Worm (Caenorhabditis elegans) whole organism, young adult: Measurements from ENCODE around the gene Y55F3BR.6.

Source experiments
- B0019.2 ChIP-seq: fragments of 200-800 bp; sonication (Bioruptor generic); conservative IDR thresholded peaks from 2 replicates; pipeline ENCODE4 v1.3.6; 2022; ENCODE audit warnings: missing genetic modification reagents, missing genetic modification characterization, missing compliant biosample characterization
- C17E4.6 ChIP-seq: fragments of 200-800 bp; sonication (Bioruptor generic); IDR thresholded peaks from 2 replicates; pipeline ENCODE4 v1.3.6; 2022; ENCODE audit warnings: missing genetic modification reagents, missing genetic modification characterization, missing compliant biosample characterization
- F22D6.2 ChIP-seq: sonication (generic microtip); optimal IDR thresholded peaks from 2 replicates; lab custom pipeline; 2016; ENCODE audit warnings: mild to moderate bottlenecking, missing genetic modification characterization, missing compliant biosample characterization
- F23B12.7 ChIP-seq: sonication (generic microtip); optimal IDR thresholded peaks from 2 replicates; lab custom pipeline; 2017; ENCODE audit warnings: missing genetic modification characterization, mild to moderate bottlenecking, missing compliant biosample characterization, antibody characterized with exemption, moderate library complexity; ENCODE audit not compliant: insufficient read depth
- F33H1.4 ChIP-seq: fragments of 200-800 bp; sonication (Bioruptor generic); IDR thresholded peaks from 2 replicates; pipeline ENCODE4 v1.3.6; 2022; ENCODE audit warnings: missing genetic modification reagents, missing genetic modification characterization, missing compliant biosample characterization
- F37B4.10 ChIP-seq: fragments of 200-800 bp; sonication (Bioruptor generic); IDR thresholded peaks from 2 replicates; pipeline ENCODE4 v1.3.6; 2022; ENCODE audit warnings: missing genetic modification characterization, missing compliant biosample characterization
- F49E8.2 ChIP-seq: sonication (generic microtip); optimal IDR thresholded peaks from 3 replicates; lab custom pipeline; 2017; ENCODE audit warnings: missing genetic modification characterization, mild to moderate bottlenecking, missing compliant biosample characterization, antibody characterized with exemption, moderate library complexity; ENCODE audit not compliant: insufficient read depth
- F57A8.1 ChIP-seq: fragments of 200-800 bp; sonication (Bioruptor generic); optimal IDR thresholded peaks from 2 replicates; lab custom pipeline; 2018; ENCODE audit warnings: mild to moderate bottlenecking, missing genetic modification characterization, moderate library complexity, missing compliant biosample characterization
- T07F8.4 ChIP-seq: sonication (generic microtip); optimal IDR thresholded peaks from 2 replicates; lab custom pipeline; 2016; ENCODE audit warnings: mild to moderate bottlenecking, missing genetic modification characterization, moderate library complexity, missing compliant biosample characterization
- Y53F4B.3 ChIP-seq: fragments of 200-800 bp; sonication (Bioruptor generic); IDR thresholded peaks from 2 replicates; pipeline ENCODE4 v1.3.6; 2022; ENCODE audit warnings: missing genetic modification reagents, missing genetic modification characterization, missing compliant biosample characterization
- Y53G8AR.9 ChIP-seq: fragments of 200-800 bp; sonication (Bioruptor generic); conservative IDR thresholded peaks from 2 replicates; pipeline ENCODE4 v1.3.6; 2022; ENCODE audit warnings: missing genetic modification reagents, missing genetic modification characterization, missing compliant biosample characterization
- Y79H2A.3 ChIP-seq: fragments of 200-800 bp; sonication (Bioruptor generic); conservative IDR thresholded peaks from 2 replicates; pipeline ENCODE4 v1.3.6; 2022; ENCODE audit warnings: missing genetic modification reagents, missing genetic modification characterization, missing compliant biosample characterization
- aptf-2 ChIP-seq: fragments of 200-800 bp; sonication (Bioruptor generic); conservative IDR thresholded peaks from 2 replicates; pipeline ENCODE4 v1.3.6; 2022; ENCODE audit warnings: missing genetic modification reagents, missing genetic modification characterization, missing compliant biosample characterization
- bed-1 ChIP-seq: fragments of 200-800 bp; sonication (Bioruptor generic); IDR thresholded peaks from 2 replicates; pipeline ENCODE4 v1.3.6; 2022; ENCODE audit warnings: missing genetic modification reagents, missing genetic modification characterization, missing compliant biosample characterization
- ccch-3 ChIP-seq: fragments of 200-800 bp; sonication (Bioruptor generic); optimal IDR thresholded peaks from 2 replicates; lab custom pipeline; 2018; ENCODE audit warnings: mild to moderate bottlenecking, missing genetic modification characterization, missing compliant biosample characterization
- ceh-58 ChIP-seq: fragments of 200-800 bp; sonication (Bioruptor generic); IDR thresholded peaks from 2 replicates; pipeline ENCODE4 v1.3.6; 2022; ENCODE audit warnings: missing genetic modification characterization, missing compliant biosample characterization
- ceh-79 ChIP-seq: sonication (generic microtip); optimal IDR thresholded peaks from 2 replicates; lab custom pipeline; 2017; ENCODE audit warnings: mild to moderate bottlenecking, missing genetic modification characterization, missing compliant biosample characterization
- chd-7 ChIP-seq: sonication (generic microtip); optimal IDR thresholded peaks from 2 replicates; lab custom pipeline; 2016; ENCODE audit warnings: mild to moderate bottlenecking, missing genetic modification characterization, moderate library complexity, missing compliant biosample characterization
- efl-1 ChIP-seq: fragments of 150-350 bp; optimal IDR thresholded peaks from 2 replicates; lab custom pipeline; 2014; ENCODE audit warnings: missing biosample characterization, missing genetic modification reagents, missing genetic modification characterization
- egl-44 ChIP-seq: fragments of 200-800 bp; sonication (Bioruptor generic); IDR thresholded peaks from 2 replicates; pipeline ENCODE4 v1.3.6; 2022; ENCODE audit warnings: missing genetic modification reagents, missing genetic modification characterization, missing compliant biosample characterization
- egrh-3 ChIP-seq: fragments of 200-800 bp; sonication (Bioruptor generic); IDR thresholded peaks from 2 replicates; pipeline ENCODE4 v1.3.6; 2022; ENCODE audit warnings: missing genetic modification reagents, missing genetic modification characterization, missing compliant biosample characterization
- ekl-4 ChIP-seq: fragments of 200-800 bp; sonication (Bioruptor generic); IDR thresholded peaks from 2 replicates; pipeline ENCODE4 v1.3.6; 2022; ENCODE audit warnings: missing genetic modification reagents, missing genetic modification characterization, missing compliant biosample characterization
- ets-4 ChIP-seq: fragments of 200-800 bp; sonication (Bioruptor generic); optimal IDR thresholded peaks from 2 replicates; lab custom pipeline; 2018; ENCODE audit warnings: mild to moderate bottlenecking, missing genetic modification characterization, missing compliant biosample characterization
- fkh-3 ChIP-seq: sonication (generic microtip); optimal IDR thresholded peaks from 2 replicates; lab custom pipeline; 2016; ENCODE audit warnings: mild to moderate bottlenecking, missing genetic modification characterization, missing compliant biosample characterization
- him-1 ChIP-seq: sonication (generic microtip); optimal IDR thresholded peaks from 2 replicates; lab custom pipeline; 2016; ENCODE audit warnings: missing genotype, missing genetic modification reagents, missing genetic modification characterization, missing compliant biosample characterization
- hrde-1 ChIP-seq: sonication (generic microtip); optimal IDR thresholded peaks from 2 replicates; lab custom pipeline; 2016; ENCODE audit warnings: missing genetic modification characterization, mild to moderate bottlenecking, missing compliant biosample characterization, moderate library complexity, missing genotype, missing genetic modification reagents, borderline replicate concordance
- lag-1 ChIP-seq: fragments of 200-800 bp; sonication (Bioruptor generic); IDR thresholded peaks from 2 replicates; pipeline ENCODE4 v1.3.6; 2022; ENCODE audit warnings: missing genetic modification reagents, missing genetic modification characterization, missing compliant biosample characterization
- let-607 ChIP-seq, 2 experiments: fragments of 200-800 bp in 1 of 2; sonication (Bioruptor generic) in 1 of 2; sonication (generic microtip) in 1 of 2; optimal IDR thresholded peaks; 2 replicates each; lab custom pipeline; 2016 to 2018; ENCODE audit warnings: mild to moderate bottlenecking in 2 of 2, missing compliant biosample characterization in 2 of 2, missing genetic modification characterization in 2 of 2, moderate library complexity in 2 of 2, missing genotype in 1 of 2
- lin-35 ChIP-seq, 3 experiments: fragments of 150-350 bp in 2 of 3; sonication (generic microtip) in 1 of 3; optimal IDR thresholded peaks; 2 replicates each; lab custom pipeline; 2014 to 2018; ENCODE audit warnings: missing biosample characterization in 3 of 3, missing genetic modification characterization in 3 of 3, missing genetic modification reagents in 3 of 3
- lin-54 ChIP-seq: fragments of 200-800 bp; sonication (Bioruptor generic); optimal IDR thresholded peaks from 2 replicates; lab custom pipeline; 2018; ENCODE audit warnings: mild to moderate bottlenecking, missing genetic modification characterization, missing compliant biosample characterization
- lir-1 ChIP-seq: fragments of 200-800 bp; sonication (Bioruptor generic); conservative IDR thresholded peaks from 2 replicates; pipeline ENCODE4 v1.3.6; 2022; ENCODE audit warnings: missing genetic modification reagents, missing genetic modification characterization, missing compliant biosample characterization
- madf-6 ChIP-seq: fragments of 200-800 bp; sonication (Bioruptor generic); IDR thresholded peaks from 2 replicates; pipeline ENCODE4 v1.3.6; 2022; ENCODE audit warnings: missing genetic modification reagents, missing genetic modification characterization, missing compliant biosample characterization
- mes-4 ChIP-seq: sonication (generic microtip); optimal IDR thresholded peaks from 2 replicates; lab custom pipeline; 2016; ENCODE audit warnings: missing genotype, missing genetic modification characterization, missing compliant biosample characterization
- nfya-2 ChIP-seq: fragments of 200-800 bp; sonication (Bioruptor generic); IDR thresholded peaks from 2 replicates; pipeline ENCODE4 v1.3.6; 2022; ENCODE audit warnings: missing genetic modification reagents, missing genetic modification characterization, missing compliant biosample characterization
- nfyb-1 ChIP-seq: fragments of 200-800 bp; sonication (Bioruptor generic); IDR thresholded peaks from 2 replicates; pipeline ENCODE4 v1.3.6; 2022; ENCODE audit warnings: missing genetic modification reagents, missing genetic modification characterization, missing compliant biosample characterization
- nhr-120 ChIP-seq: fragments of 200-800 bp; sonication (Bioruptor generic); IDR thresholded peaks from 2 replicates; pipeline ENCODE4 v1.3.6; 2022; ENCODE audit warnings: missing genetic modification characterization, missing compliant biosample characterization
- nhr-179 ChIP-seq: sonication (generic microtip); optimal IDR thresholded peaks from 2 replicates; lab custom pipeline; 2016; ENCODE audit warnings: mild to moderate bottlenecking, missing genetic modification characterization, missing compliant biosample characterization
- repo-1 ChIP-seq: sonication (generic microtip); optimal IDR thresholded peaks from 2 replicates; lab custom pipeline; 2017; ENCODE audit warnings: mild to moderate bottlenecking, missing genetic modification characterization, missing compliant biosample characterization
- rpc-1 ChIP-seq, 2 experiments: fragments of 150-350 bp in 1 of 2; sonication (generic microtip) in 1 of 2; optimal IDR thresholded peaks; 2 replicates each; lab custom pipeline; 2014 to 2018; ENCODE audit warnings: missing biosample characterization in 1 of 2, missing genetic modification characterization in 1 of 2, missing genetic modification reagents in 1 of 2, missing genotype in 1 of 2
- snpc-3.4 ChIP-seq: sonication (generic microtip); optimal IDR thresholded peaks from 2 replicates; lab custom pipeline; 2017; ENCODE audit warnings: missing genetic modification characterization, mild to moderate bottlenecking, missing compliant biosample characterization, antibody characterized with exemption, moderate library complexity, missing genotype, missing genetic modification reagents
- snpc-4 ChIP-seq, 5 experiments: fragments of 150-350 bp in 1 of 5; sonication (generic microtip) in 4 of 5; optimal IDR thresholded peaks; 2 replicates each; lab custom pipeline; 2014 to 2018; ENCODE audit warnings: missing genetic modification characterization in 5 of 5, missing biosample characterization in 3 of 5, antibody characterized with exemption in 2 of 5, mild to moderate bottlenecking in 2 of 5, missing compliant biosample characterization in 2 of 5, missing genotype in 2 of 5, moderate library complexity in 2 of 5, missing genetic modification reagents in 1 of 5
- sptf-2 ChIP-seq: fragments of 200-800 bp; sonication (Bioruptor generic); optimal IDR thresholded peaks from 2 replicates; lab custom pipeline; 2018; ENCODE audit warnings: mild to moderate bottlenecking, missing genetic modification characterization, missing compliant biosample characterization
- tbp1 ChIP-seq: fragments of 200-800 bp; sonication (Bioruptor generic); optimal IDR thresholded peaks from 2 replicates; lab custom pipeline; 2018; ENCODE audit warnings: mild to moderate bottlenecking, missing genetic modification characterization, missing compliant biosample characterization
- tbx-9 ChIP-seq: sonication (generic microtip); optimal IDR thresholded peaks from 2 replicates; lab custom pipeline; 2016; ENCODE audit warnings: borderline replicate concordance, missing genetic modification characterization, inconsistent platforms, missing compliant biosample characterization
- ztf-3 ChIP-seq: fragments of 200-800 bp; sonication (Bioruptor generic); optimal IDR thresholded peaks from 2 replicates; lab custom pipeline; 2018; ENCODE audit warnings: mild to moderate bottlenecking, missing genetic modification characterization, missing compliant biosample characterization
- ztf-6 ChIP-seq: fragments of 200-800 bp; sonication (Bioruptor generic); IDR thresholded peaks from 2 replicates; pipeline ENCODE4 v1.3.6; 2022; ENCODE audit warnings: missing genetic modification reagents, missing genetic modification characterization, missing compliant biosample characterization

Gene Y55F3BR.6

ce11 chrIV:796521-797073 lies 45.3 kb downstream of the Y55F3BR.6 start, which contains the start of the genes F56B3.11 and ech-5 (continued):
- TF ChIP-seq snpc-3.4 (no peak), snpc-4 (GFP tag; optimal IDR thresholded peaks at IDR 0.05; lab: Kevin White, UChicago) (no peak), snpc-4 (tag; optimal IDR thresholded peaks at IDR 0.05; lab: Kevin White, UChicago) (peak in 3 of 4 experiments; percentile 11 to 62 (median 35)), sptf-2 (no peak), nfyb-1 (no peak), egl-44 (no peak), nhr-179 (tag; lab: Kevin White, UChicago) (no peak), T07F8.4 (tag; lab: Kevin White, UChicago) (no peak), F33H1.4 (GFP tag; lab: Robert Waterston, UW) (peak; percentile 31; the same call in 1 of the 2 replicates), ccch-3 (GFP tag; lab: Kevin White, UChicago) (peak; percentile 77), ztf-3 (GFP tag; lab: Kevin White, UChicago) (no peak), ets-4 (no peak), lin-35 (GFP tag; optimal IDR thresholded peaks at IDR 0.05; lab: Kevin White, UChicago) (peak in 1 of 3 experiments; percentile 32), aptf-2 (0 out of 2 replicates have a peak, but pooled peaks have one; percentile 25), ceh-58 (GFP tag; lab: Robert Waterston, UW) (no peak), F49E8.2 (tag; lab: Kevin White, UChicago) (no peak), ztf-6 (GFP tag; lab: Robert Waterston, UW) (no peak), Y53G8AR.9 (no peak), rpc-1 (optimal IDR thresholded peaks at IDR 0.05; lab: Kevin White, UChicago) (no peak), rpc-1 (tag; optimal IDR thresholded peaks at IDR 0.05; lab: Kevin White, UChicago) (no peak), lir-1 (GFP tag; lab: Robert Waterston, UW) (no peak), bed-1 (GFP tag; lab: Robert Waterston, UW) (no peak), tbx-9 (tag; lab: Kevin White, UChicago) (no peak), egrh-3 (GFP tag; lab: Robert Waterston, UW) (peak; percentile 25; the same call in 1 of the 2 replicates), ceh-79 (no peak), him-1 (tag; lab: Kevin White, UChicago) (peak; percentile 28), C17E4.6 (GFP tag; lab: Robert Waterston, UW) (no peak), chd-7 (tag; lab: Kevin White, UChicago) (no peak), F23B12.7 (no peak), nhr-120 (GFP tag; lab: Robert Waterston, UW) (no peak), lin-54 (GFP tag; lab: Kevin White, UChicago) (peak; percentile 28), Y79H2A.3 (GFP tag; lab: Robert Waterston, UW) (no peak), F22D6.2 (tag; lab: Kevin White, UChicago) (no peak), let-607 (tag; optimal IDR thresholded peaks at IDR 0.05; lab: Kevin White, UChicago) (peak in 1 of 2 experiments; percentile 64), nfya-2 (no peak), hrde-1 (tag; lab: Kevin White, UChicago) (no peak), mes-4 (no peak), B0019.2 (GFP tag; lab: Robert Waterston, UW) (no peak), F57A8.1 (GFP tag; lab: Kevin White, UChicago) (no peak), repo-1 (tag; lab: Kevin White, UChicago) (no peak), efl-1 (GFP tag; lab: Kevin White, UChicago) (peak; percentile 14), Y53F4B.3 (no peak), lag-1 (no peak), F37B4.10 (GFP tag; lab: Robert Waterston, UW) (no peak), tbp1 (GFP tag; lab: Kevin White, UChicago) (peak; percentile 40), fkh-3 (tag; lab: Kevin White, UChicago) (no peak), madf-6 (GFP tag; lab: Robert Waterston, UW) (no peak), ekl-4 (no peak)
